Fruit fly (Drosophila melanogaster) whole organism, embryonic: ENCODE data around the gene cbt.

Experiments
- Awh ChIP-seq: fragments of 200-800 bp; sonication (Bioruptor generic); IDR thresholded peaks from 2 replicates; pipeline ENCODE4, ENCODE4 v1.3.6; 2022; ENCODE audit warnings: missing biosample characterization, missing genetic modification characterization
- CG11398 ChIP-seq: fragments of 200-800 bp; sonication (Bioruptor generic); optimal IDR thresholded peaks from 2 replicates; lab custom pipeline; 2016; ENCODE audit warnings: missing biosample characterization, missing genetic modification characterization
- CG11456 ChIP-seq: fragments of 200-800 bp; sonication (Bioruptor generic); IDR thresholded peaks from 3 replicates; pipeline ENCODE4 v1.3.6; 2022; ENCODE audit warnings: missing biosample characterization, missing genetic modification characterization
- CG12219 ChIP-seq: fragments of 200-800 bp; sonication (Bioruptor generic); optimal IDR thresholded peaks from 3 replicates; lab custom pipeline; 2018; ENCODE audit warnings: missing biosample characterization, mild to moderate bottlenecking, missing genetic modification characterization
- CG13624 ChIP-seq: fragments of 200-800 bp; sonication (Bioruptor generic); optimal IDR thresholded peaks from 2 replicates; lab custom pipeline; 2016; ENCODE audit warnings: missing biosample characterization, missing genetic modification characterization
- CG1529 ChIP-seq: fragments of 200-800 bp; sonication (Bioruptor generic); optimal IDR thresholded peaks from 3 replicates; lab custom pipeline; 2018; ENCODE audit warnings: missing biosample characterization, missing genetic modification characterization
- CG1603 ChIP-seq: fragments of 200-800 bp; sonication (Bioruptor generic); optimal IDR thresholded peaks from 2 replicates; lab custom pipeline; 2019; ENCODE audit warnings: missing biosample characterization, mild to moderate bottlenecking, missing genetic modification characterization, moderate library complexity
- CG16863 ChIP-seq: fragments of 200-800 bp; sonication (Bioruptor generic); optimal IDR thresholded peaks from 3 replicates; lab custom pipeline; 2016; ENCODE audit warnings: missing biosample characterization, missing genetic modification characterization
- CG2889 ChIP-seq: fragments of 200-800 bp; sonication (Bioruptor generic); IDR thresholded peaks from 3 replicates; pipeline ENCODE4 v1.3.6; 2022; ENCODE audit warnings: missing biosample characterization, missing genetic modification characterization
- CG3281 ChIP-seq: fragments of 200-800 bp; sonication (Bioruptor generic); optimal IDR thresholded peaks from 3 replicates; lab custom pipeline; 2017; ENCODE audit warnings: missing biosample characterization, mild to moderate bottlenecking, missing genetic modification characterization
- CG3847 ChIP-seq: fragments of 200-800 bp; sonication (Bioruptor generic); IDR thresholded peaks from 2 replicates; pipeline ENCODE4 v1.3.6; 2022; ENCODE audit warnings: missing biosample characterization, missing genetic modification characterization
- CG4360 ChIP-seq: fragments of 200-800 bp; sonication (Bioruptor generic); IDR thresholded peaks from 2 replicates; pipeline ENCODE4 v1.3.6; 2022; ENCODE audit warnings: missing biosample characterization, missing genetic modification characterization
- CG4820 ChIP-seq: fragments of 200-800 bp; sonication (Bioruptor generic); optimal IDR thresholded peaks from 3 replicates; lab custom pipeline; 2016; ENCODE audit warnings: missing biosample characterization, missing genetic modification characterization
- CG5953 ChIP-seq: fragments of 200-800 bp; sonication (Bioruptor generic); IDR thresholded peaks from 2 replicates; pipeline ENCODE4 v1.3.6; 2022; ENCODE audit warnings: missing biosample characterization, missing genetic modification characterization
- CG6654 ChIP-seq: fragments of 200-800 bp; sonication (Bioruptor generic); optimal IDR thresholded peaks from 2 replicates; lab custom pipeline; 2017; ENCODE audit warnings: missing biosample characterization, mild to moderate bottlenecking, missing genetic modification characterization
- CG6854 ChIP-seq: fragments of 200-800 bp; sonication (Bioruptor generic); optimal IDR thresholded peaks from 3 replicates; lab custom pipeline; 2017; ENCODE audit warnings: missing biosample characterization, mild to moderate bottlenecking, missing genetic modification characterization
- CG7786 ChIP-seq: fragments of 200-800 bp; sonication (Bioruptor generic); optimal IDR thresholded peaks from 2 replicates; lab custom pipeline; 2016; ENCODE audit warnings: missing biosample characterization, missing genetic modification characterization
- CG9797 ChIP-seq: fragments of 200-800 bp; sonication (Bioruptor generic); optimal IDR thresholded peaks from 3 replicates; lab custom pipeline; 2018; ENCODE audit warnings: missing biosample characterization, mild to moderate bottlenecking, missing genetic modification characterization
- CG9817 ChIP-seq: fragments of 200-800 bp; sonication (Bioruptor generic); optimal IDR thresholded peaks from 2 replicates; lab custom pipeline; 2018; ENCODE audit warnings: missing biosample characterization, mild to moderate bottlenecking, missing genetic modification characterization, moderate library complexity
- CG9932 ChIP-seq: fragments of 200-800 bp; sonication (Bioruptor generic); IDR thresholded peaks from 2 replicates; pipeline ENCODE4 v1.3.6; 2022; ENCODE audit warnings: missing biosample characterization, missing genetic modification characterization
- Chrac-16 ChIP-seq: fragments of 200-800 bp; sonication (Bioruptor generic); optimal IDR thresholded peaks from 3 replicates; lab custom pipeline; 2016; ENCODE audit warnings: missing biosample characterization, missing genetic modification characterization
- Dref ChIP-seq: fragments of 200-800 bp; sonication (Bioruptor generic); IDR thresholded peaks from 2 replicates; pipeline ENCODE4 v1.3.6; 2022; ENCODE audit warnings: missing biosample characterization, missing genetic modification characterization
- Fer1 ChIP-seq: fragments of 200-800 bp; sonication (Bioruptor generic); optimal IDR thresholded peaks from 2 replicates; lab custom pipeline; 2017; ENCODE audit warnings: missing biosample characterization, mild to moderate bottlenecking, missing genetic modification characterization
- Gug ChIP-seq: fragments of 200-800 bp; sonication (Bioruptor generic); IDR thresholded peaks from 4 replicates; pipeline ENCODE4 v1.3.6; 2022; ENCODE audit warnings: missing biosample characterization, missing genetic modification characterization
- Hand ChIP-seq: fragments of 200-800 bp; sonication (Bioruptor generic); optimal IDR thresholded peaks from 2 replicates; lab custom pipeline; 2017; ENCODE audit warnings: mild to moderate bottlenecking, missing biosample characterization, missing genetic modification reagents, missing genetic modification characterization
- Hey ChIP-seq: fragments of 200-800 bp; sonication (Bioruptor generic); optimal IDR thresholded peaks from 3 replicates; lab custom pipeline; 2018; ENCODE audit warnings: missing biosample characterization, mild to moderate bottlenecking, missing genetic modification characterization
- Lhr ChIP-seq: fragments of 200-800 bp; sonication (Bioruptor generic); optimal IDR thresholded peaks from 3 replicates; lab custom pipeline; 2017; ENCODE audit warnings: mild to moderate bottlenecking, missing biosample characterization, missing genetic modification reagents, missing genetic modification characterization
- Myb ChIP-seq: fragments of 200-800 bp; sonication (Bioruptor generic); optimal IDR thresholded peaks from 2 replicates; lab custom pipeline; 2016; ENCODE audit warnings: missing biosample characterization, missing genetic modification characterization
- NK7.1 ChIP-seq: fragments of 200-800 bp; sonication (Bioruptor generic); optimal IDR thresholded peaks from 3 replicates; lab custom pipeline; 2016; ENCODE audit warnings: missing biosample characterization, missing genetic modification characterization
- Spps ChIP-seq: fragments of 200-800 bp; sonication (Bioruptor generic); optimal IDR thresholded peaks from 2 replicates; lab custom pipeline; 2018; ENCODE audit warnings: missing biosample characterization, mild to moderate bottlenecking, missing genetic modification characterization
- ab ChIP-seq: fragments of 200-800 bp; sonication (Bioruptor generic); optimal IDR thresholded peaks from 2 replicates; lab custom pipeline; 2016; ENCODE audit warnings: missing biosample characterization, missing genetic modification characterization
- abd-A ChIP-seq: fragments of 200-800 bp; sonication (Bioruptor generic); optimal IDR thresholded peaks from 3 replicates; lab custom pipeline; 2019; ENCODE audit warnings: missing biosample characterization, mild to moderate bottlenecking, missing genetic modification characterization, moderate library complexity
- al ChIP-seq: fragments of 200-800 bp; sonication (Bioruptor generic); IDR thresholded peaks from 2 replicates; pipeline ENCODE4 v1.3.6; 2022; ENCODE audit warnings: missing biosample characterization, missing genetic modification characterization
- bsh ChIP-seq, 2 experiments: fragments of 200-800 bp; sonication (Bioruptor generic); optimal IDR thresholded peaks; 2 replicates each; lab custom pipeline; 2017 to 2018; ENCODE audit warnings: mild to moderate bottlenecking in 2 of 2, missing biosample characterization in 2 of 2, missing genetic modification characterization in 2 of 2, moderate library complexity in 1 of 2
- crol ChIP-seq: fragments of 200-800 bp; sonication (Bioruptor generic); IDR thresholded peaks from 2 replicates; pipeline ENCODE4 v1.3.6; 2022; ENCODE audit warnings: missing biosample characterization, missing genetic modification characterization
- crp ChIP-seq, 2 experiments: fragments of 200-800 bp; sonication (Bioruptor generic); optimal IDR thresholded peaks; 2 replicates in 1 of 2; 3 replicates in 1 of 2; lab custom pipeline; 2017; ENCODE audit warnings: missing biosample characterization in 2 of 2, missing genetic modification characterization in 2 of 2, mild to moderate bottlenecking in 1 of 2, moderate library complexity in 1 of 2
- cwo ChIP-seq: fragments of 200-800 bp; sonication (Bioruptor generic); optimal IDR thresholded peaks from 3 replicates; lab custom pipeline; 2017; ENCODE audit warnings: missing biosample characterization, missing genetic modification characterization, mild to moderate bottlenecking, moderate library complexity, missing genetic modification reagents
- da ChIP-seq: fragments of 200-800 bp; sonication (Bioruptor generic); optimal IDR thresholded peaks from 2 replicates; lab custom pipeline; 2016; ENCODE audit warnings: missing biosample characterization, missing genetic modification characterization
- dan ChIP-seq: fragments of 200-800 bp; sonication (Bioruptor generic); IDR thresholded peaks from 2 replicates; pipeline ENCODE4 v1.3.6; 2022; ENCODE audit warnings: missing biosample characterization, missing genetic modification characterization
- dm ChIP-seq: fragments of 200-800 bp; sonication (Bioruptor generic); optimal IDR thresholded peaks from 3 replicates; lab custom pipeline; 2016; ENCODE audit warnings: missing biosample characterization, missing genetic modification characterization
- fd102C ChIP-seq: fragments of 200-800 bp; sonication (Bioruptor generic); optimal IDR thresholded peaks from 2 replicates; lab custom pipeline; 2018; ENCODE audit warnings: missing biosample characterization, mild to moderate bottlenecking, missing genetic modification characterization, moderate library complexity
- kni ChIP-seq: fragments of 200-800 bp; sonication (Bioruptor generic); optimal IDR thresholded peaks from 3 replicates; lab custom pipeline; 2017; ENCODE audit warnings: mild to moderate bottlenecking, missing biosample characterization, missing genetic modification reagents, missing genetic modification characterization
- nau ChIP-seq: fragments of 200-800 bp; sonication (Bioruptor generic); optimal IDR thresholded peaks from 3 replicates; lab custom pipeline; 2017; ENCODE audit warnings: missing biosample characterization, mild to moderate bottlenecking, missing genetic modification characterization, missing genetic modification reagents
- onecut ChIP-seq: fragments of 200-800 bp; sonication (Bioruptor generic); IDR thresholded peaks from 2 replicates; pipeline ENCODE4 v1.3.6; 2022; ENCODE audit warnings: missing biosample characterization, missing genetic modification characterization
- otp ChIP-seq: fragments of 200-800 bp; sonication (Bioruptor generic); IDR thresholded peaks from 3 replicates; pipeline ENCODE4, ENCODE4 v1.3.6; 2022; ENCODE audit warnings: missing biosample characterization, missing genetic modification characterization
- pb ChIP-seq: fragments of 200-800 bp; sonication (Bioruptor generic); optimal IDR thresholded peaks from 3 replicates; lab custom pipeline; 2016; ENCODE audit warnings: missing biosample characterization, missing genetic modification characterization
- pzg ChIP-seq: fragments of 200-800 bp; sonication (Bioruptor generic); optimal IDR thresholded peaks from 3 replicates; lab custom pipeline; 2018; ENCODE audit warnings: missing biosample characterization, mild to moderate bottlenecking, missing genetic modification characterization, moderate library complexity
- tgo ChIP-seq: fragments of 200-800 bp; sonication (Bioruptor generic); IDR thresholded peaks from 3 replicates; pipeline ENCODE4 v1.3.6; 2022; ENCODE audit warnings: missing biosample characterization, missing genetic modification characterization
- tll ChIP-seq, 2 experiments: fragments of 200-800 bp in 1 of 2; fragments of >200 bp in 1 of 2; sonication (Bioruptor generic) in 1 of 2; optimal IDR thresholded peaks; 2 replicates each; lab custom pipeline; 2017 to 2019; ENCODE audit warnings: missing biosample characterization in 2 of 2, missing genetic modification characterization in 2 of 2, mild to moderate bottlenecking in 1 of 2, moderate library complexity in 1 of 2

Gene cbt

DNA sequence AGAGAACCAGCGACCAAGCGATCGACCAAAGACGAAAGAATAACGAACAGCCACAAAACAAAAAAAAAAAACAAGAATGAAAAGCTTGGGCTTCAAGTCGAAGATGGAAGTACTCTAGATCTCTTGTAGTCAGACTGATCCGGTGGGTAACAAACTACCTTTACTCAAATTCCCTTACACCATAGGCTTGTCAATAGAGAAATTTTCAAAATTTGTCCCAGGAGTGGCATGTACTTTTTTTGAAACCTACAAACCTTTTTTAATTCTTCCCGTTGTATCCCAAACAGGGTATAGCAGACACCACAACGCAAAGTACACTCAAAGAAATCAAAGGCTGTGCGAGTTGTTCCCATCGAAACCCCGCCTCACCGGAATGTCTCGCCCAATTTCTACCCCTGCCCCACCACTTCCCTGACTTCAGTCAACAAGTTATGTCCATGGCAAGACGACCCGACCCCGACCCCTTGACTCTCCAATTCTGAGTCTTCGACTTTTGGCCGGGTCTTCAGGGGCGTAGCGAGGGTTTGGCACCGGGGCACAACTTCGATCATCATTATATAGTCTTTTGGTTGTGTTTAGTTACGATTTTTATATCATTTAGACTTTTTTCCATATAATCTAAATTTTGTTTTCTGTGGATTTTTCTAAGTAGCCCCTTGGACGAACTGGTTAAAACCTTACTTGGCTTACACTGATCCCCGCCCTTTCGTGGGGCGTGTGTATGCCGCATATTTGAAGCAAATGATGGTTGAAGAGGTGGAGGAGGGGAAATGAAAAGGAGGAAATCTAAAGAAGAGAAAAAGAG, 49.6 kb downstream of the cbt start (continued):
- TF ChIP-seq CG12219 (GFP tag; lab: Kevin White, UChicago) = no peak
- no peak for TF ChIP-seq nau (GFP tag; lab: Kevin White, UChicago)
- no peak for TF ChIP-seq CG3847 (GFP tag; lab: Robert Waterston, UW)
- TF ChIP-seq Chrac-16 (GFP tag; lab: Kevin White, UChicago) = peak; percentile 71
- no peak; the same call in 2 of the 3 replicates for TF ChIP-seq CG11456 (GFP tag; lab: Robert Waterston, UW)
- no peak for TF ChIP-seq NK7.1 (GFP tag; lab: Kevin White, UChicago)
- no peak; the same call in 2 of the 3 replicates for TF ChIP-seq otp (GFP tag; lab: Robert Waterston, UW)
- peak; percentile 71 to 73 for TF ChIP-seq bsh (GFP tag; optimal IDR thresholded peaks at IDR 0.05; lab: Kevin White, UChicago)
- no peak for TF ChIP-seq Fer1
- peak; percentile 0 for TF ChIP-seq ab (GFP tag; lab: Kevin White, UChicago)
- TF ChIP-seq CG4820 (GFP tag; lab: Kevin White, UChicago) = peak; percentile 23
- peak; percentile 42 for TF ChIP-seq CG13624 (GFP tag; lab: Kevin White, UChicago)
- TF ChIP-seq onecut (GFP tag; lab: Robert Waterston, UW) = 0 out of 2 replicates have a peak, but pooled peaks have one; percentile 6
- TF ChIP-seq Spps = peak; percentile 39
- TF ChIP-seq CG6854 (GFP tag; lab: Kevin White, UChicago) = peak; percentile 6
- TF ChIP-seq fd102C (GFP tag; lab: Kevin White, UChicago) = no peak
- no peak for TF ChIP-seq Lhr (GFP tag; lab: Kevin White, UChicago)
- no peak for TF ChIP-seq CG5953 (GFP tag; lab: Robert Waterston, UW)
- TF ChIP-seq CG9932 = peak; percentile 61
- TF ChIP-seq CG4360 (GFP tag; lab: Robert Waterston, UW) = no peak; the same call in 1 of the 2 replicates
- TF ChIP-seq Hand (GFP tag; lab: Kevin White, UChicago) = no peak
- no peak for TF ChIP-seq crp (GFP tag; optimal IDR thresholded peaks at IDR 0.05; lab: Kevin White, UChicago)
- TF ChIP-seq CG7786 (GFP tag; lab: Kevin White, UChicago) = peak; percentile 63
- TF ChIP-seq CG9817 = no peak
- TF ChIP-seq tgo (GFP tag; lab: Robert Waterston, UW) = peak; percentile 30; the same call in 1 of the 3 replicates
- TF ChIP-seq Awh (GFP tag; lab: Robert Waterston, UW) = 0 out of 2 replicates have a peak, but pooled peaks have one; percentile 27
- TF ChIP-seq Myb = peak; percentile 44
- peak; percentile 47 for TF ChIP-seq CG3281
- no peak for TF ChIP-seq CG2889 (GFP tag; lab: Robert Waterston, UW)
- TF ChIP-seq Gug = peak; percentile 61
- TF ChIP-seq CG9797 (GFP tag; lab: Kevin White, UChicago) = no peak
- no peak for TF ChIP-seq CG6654
- TF ChIP-seq CG1529 (GFP tag; lab: Kevin White, UChicago) = peak; percentile 6
- TF ChIP-seq CG11398 (GFP tag; lab: Kevin White, UChicago) = peak; percentile 63
- no peak for TF ChIP-seq cwo (GFP tag; lab: Kevin White, UChicago)
- no peak for TF ChIP-seq tll (GFP tag; optimal IDR thresholded peaks at IDR 0.05; lab: Kevin White, UChicago)
- peak; percentile 62 for TF ChIP-seq kni (GFP tag; lab: Kevin White, UChicago)
- peak; percentile 86 for TF ChIP-seq crol (GFP tag; lab: Robert Waterston, UW)
- 0 out of 2 replicates have a peak, but pooled peaks have one; percentile 45 for TF ChIP-seq dan (GFP tag; lab: Robert Waterston, UW)
- TF ChIP-seq CG16863 (GFP tag; lab: Kevin White, UChicago) = peak; percentile 57
- peak; percentile 44 for TF ChIP-seq al (GFP tag; lab: Robert Waterston, UW)
- no peak for TF ChIP-seq da (GFP tag; lab: Kevin White, UChicago)
- TF ChIP-seq pzg (GFP tag; lab: Kevin White, UChicago) = no peak
- TF ChIP-seq dm = peak; percentile 9
- no peak for TF ChIP-seq Hey
- no peak for TF ChIP-seq CG1603 (tag; lab: Kevin White, UChicago)
- peak; percentile 33 for TF ChIP-seq pb
- no peak for TF ChIP-seq Dref
- TF ChIP-seq abd-A (tag; lab: Kevin White, UChicago) = no peak
